Worm (Caenorhabditis elegans) whole organism, late embryonic: ENCODE measurements around the gene C30H6.12.

Experiments used
- F13H6.1 ChIP-seq: sonication (generic microtip); optimal IDR thresholded peaks from 2 replicates; lab custom pipeline; 2016; ENCODE audit warnings: missing genetic modification characterization, missing compliant biosample characterization
- ceh-14 ChIP-seq: sonication (generic microtip); optimal IDR thresholded peaks from 2 replicates; lab custom pipeline; 2016; ENCODE audit warnings: missing genotype, missing genetic modification characterization, missing compliant biosample characterization
- ceh-18 ChIP-seq: sonication (generic microtip); optimal IDR thresholded peaks from 2 replicates; lab custom pipeline; 2016; ENCODE audit warnings: missing genetic modification characterization, missing compliant biosample characterization
- ceh-6 ChIP-seq: fragments of 200-800 bp; sonication (Bioruptor generic); optimal IDR thresholded peaks from 2 replicates; lab custom pipeline; 2018; ENCODE audit warnings: mild to moderate bottlenecking, missing genetic modification characterization, missing compliant biosample characterization
- ets-4 ChIP-seq: sonication (generic microtip); optimal IDR thresholded peaks from 2 replicates; lab custom pipeline; 2016; ENCODE audit warnings: missing genetic modification characterization, missing compliant biosample characterization
- mec-3 ChIP-seq: sonication (generic microtip); optimal IDR thresholded peaks from 2 replicates; lab custom pipeline; 2016; ENCODE audit warnings: borderline replicate concordance, missing genetic modification characterization, missing compliant biosample characterization
- nhr-11 ChIP-seq: fragments of 150-350 bp; optimal IDR thresholded peaks from 2 replicates; lab custom pipeline; 2014; ENCODE audit warnings: missing biosample characterization, missing genetic modification characterization
- pax-1 ChIP-seq: fragments of 150-350 bp; optimal IDR thresholded peaks from 2 replicates; lab custom pipeline; 2014; ENCODE audit warnings: missing biosample characterization, missing genetic modification characterization
- unc-3 ChIP-seq, 2 experiments: fragments of 200-800 bp in 1 of 2; sonication (Bioruptor generic) in 1 of 2; sonication (generic microtip) in 1 of 2; conservative IDR thresholded peaks in 1 of 2; optimal IDR thresholded peaks in 1 of 2; 2 replicates each; pipeline versions ENCODE4 v1.3.6 to Lab custom; 2016 to 2022; ENCODE audit warnings: missing compliant biosample characterization in 2 of 2, missing genetic modification characterization in 2 of 2, missing genetic modification reagents in 1 of 2
- unc-42 ChIP-seq: sonication (generic microtip); optimal IDR thresholded peaks from 2 replicates; lab custom pipeline; 2016; ENCODE audit warnings: missing genotype, missing genetic modification characterization, missing compliant biosample characterization
- unc-86 ChIP-seq: sonication (generic microtip); optimal IDR thresholded peaks from 2 replicates; lab custom pipeline; 2016; ENCODE audit warnings: missing genetic modification characterization, missing compliant biosample characterization

DNA sequence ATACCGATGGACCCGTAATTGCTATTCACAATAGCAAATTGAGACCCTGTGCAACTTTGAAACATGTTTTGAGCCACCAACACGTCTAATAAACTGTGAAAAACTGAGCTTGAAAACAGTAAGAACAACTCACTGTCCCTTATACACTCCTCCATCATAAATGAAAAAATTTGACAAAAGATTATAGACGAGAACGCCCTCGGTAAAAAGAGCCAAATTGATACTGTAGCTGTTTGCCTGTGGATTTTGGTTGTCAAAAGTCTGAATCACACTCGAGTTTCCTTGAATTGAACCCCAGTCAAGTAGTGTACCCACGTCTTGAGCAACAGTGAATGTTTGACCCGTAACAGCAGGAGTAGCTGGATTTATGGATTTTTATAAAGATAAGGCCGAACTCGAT is 42.1 kb upstream of the C30H6.12 start:
- no peak for TF ChIP-seq F13H6.1
- no peak for TF ChIP-seq nhr-11 (tag; lab: Kevin White, UChicago)
- no peak for TF ChIP-seq unc-42 (tag; lab: Kevin White, UChicago)
- TF ChIP-seq mec-3 (tag; lab: Kevin White, UChicago) = no peak
- TF ChIP-seq ceh-6 = no peak
- no peak for TF ChIP-seq ets-4 (tag; lab: Kevin White, UChicago)
- no peak for TF ChIP-seq ceh-14
- TF ChIP-seq unc-3 (GFP tag; conservative IDR thresholded peaks at IDR 0.05; lab: Robert Waterston, UW) = no peak
- TF ChIP-seq unc-3 (tag; optimal IDR thresholded peaks at IDR 0.05; lab: Kevin White, UChicago) = no peak
- TF ChIP-seq unc-86 (tag; lab: Kevin White, UChicago) = no peak
- TF ChIP-seq pax-1 (tag; lab: Kevin White, UChicago) = no peak
- TF ChIP-seq ceh-18 (tag; lab: Kevin White, UChicago) = no peak
